Worm (Caenorhabditis elegans) whole organism, early embryonic: ENCODE measurements around the gene lact-3.

ENCODE experiments used
- B0310.2 ChIP-seq: sonication (generic microtip); optimal IDR thresholded peaks from 2 replicates; lab custom pipeline; 2016; ENCODE audit warnings: mild to moderate bottlenecking, missing genetic modification characterization, missing compliant biosample characterization
- F13C5.2 ChIP-seq: sonication (generic microtip); optimal IDR thresholded peaks from 2 replicates; lab custom pipeline; 2017; ENCODE audit warnings: mild to moderate bottlenecking, missing genetic modification characterization, inconsistent platforms, missing compliant biosample characterization
- ama-1 ChIP-seq: fragments of 150-350 bp; optimal IDR thresholded peaks from 2 replicates; lab custom pipeline; 2014
- ceh-13 ChIP-seq: fragments of 200-800 bp; sonication (Bioruptor generic); optimal IDR thresholded peaks from 2 replicates; lab custom pipeline; 2018; ENCODE audit warnings: mild to moderate bottlenecking, missing genetic modification characterization, missing compliant biosample characterization
- hmbx-1 ChIP-seq: sonication (generic microtip); optimal IDR thresholded peaks from 2 replicates; lab custom pipeline; 2016; ENCODE audit warnings: mild to moderate bottlenecking, missing genetic modification characterization, missing compliant biosample characterization
- hnd-1 ChIP-seq: sonication (generic microtip); optimal IDR thresholded peaks from 2 replicates; lab custom pipeline; 2016; ENCODE audit warnings: missing genetic modification characterization, missing compliant biosample characterization
- pes-1 ChIP-seq: fragments of 200-800 bp; sonication (Bioruptor generic); IDR thresholded peaks from 2 replicates; pipeline ENCODE4 v1.3.6; 2022; ENCODE audit warnings: missing genetic modification reagents, missing genetic modification characterization, missing compliant biosample characterization
- tbx-37 ChIP-seq: fragments of 200-800 bp; sonication (Bioruptor generic); conservative IDR thresholded peaks from 2 replicates; pipeline ENCODE4 v1.3.6; 2022; ENCODE audit warnings: missing genetic modification reagents, missing genetic modification characterization, missing compliant biosample characterization
- tra-4 ChIP-seq: sonication (generic microtip); optimal IDR thresholded peaks from 2 replicates; lab custom pipeline; 2017; ENCODE audit warnings: missing genetic modification characterization, missing compliant biosample characterization

DNA sequence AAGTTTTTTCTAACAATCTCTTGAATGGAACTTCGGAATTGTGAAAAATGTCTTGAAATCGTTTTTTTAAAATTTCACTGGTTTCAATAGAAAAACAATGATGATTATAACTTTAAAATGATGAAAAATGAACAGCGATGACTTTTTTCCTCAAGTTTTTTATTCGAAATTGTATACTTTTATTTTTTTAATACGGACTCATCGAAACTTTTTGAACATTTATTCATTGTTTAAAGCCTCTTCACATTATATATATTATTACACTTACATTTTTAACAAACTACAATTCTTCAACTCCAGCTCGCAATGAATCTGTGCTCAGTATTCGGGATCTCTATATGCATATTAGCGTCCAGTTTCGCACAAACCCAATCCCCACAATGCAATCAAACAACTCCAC lies 29.5 kb downstream of the lact-3 start, which contains the start of gene M28.8:
- TF ChIP-seq tra-4 (tag; lab: Kevin White, UChicago) = no peak
- TF ChIP-seq ama-1 (lab: Kevin White, UChicago) = no peak
- no peak for TF ChIP-seq pes-1
- no peak for TF ChIP-seq hnd-1 (tag; lab: Kevin White, UChicago)
- no peak for TF ChIP-seq B0310.2
- no peak for TF ChIP-seq ceh-13 (GFP tag; lab: Kevin White, UChicago)
- TF ChIP-seq F13C5.2 (tag; lab: Kevin White, UChicago) = no peak
- no peak for TF ChIP-seq hmbx-1 (tag; lab: Kevin White, UChicago)
- no peak for TF ChIP-seq tbx-37 (GFP tag; lab: Robert Waterston, UW)
